Worm (Caenorhabditis elegans): ENCODE measurements around the gene srx-87.

ce11 chrV:11572803-11573490 is 8.3 kb downstream of the srx-87 start, which contains the start of the genes H12C20.7 and nhr-68:
- TF ChIP-seq snpc-4 (tag; optimal IDR thresholded peaks at IDR 0.05) (no peak), ceh-9 (tag; optimal IDR thresholded peaks at IDR 0.05) (no peak), nhr-67 (tag; optimal IDR thresholded peaks at IDR 0.05) (no peak), lsy-12 (tag; optimal IDR thresholded peaks at IDR 0.05) (peak; percentile 95)

Data from whole organism, L3 larva.